Fruit fly (Drosophila melanogaster): Measurements from ENCODE around the gene tbrd-1.

tbrd-1 gene

dm6 chr3R:23893460-23893859, at the start of gene tbrd-1:
tbrd-1 (minus strand) TSS chr3R:23893560.
- TF ChIP-seq pad (GFP tag; optimal IDR thresholded peaks at IDR 0.05) = no peak
- no peak for TF ChIP-seq Clk (GFP tag; optimal IDR thresholded peaks at IDR 0.05)
- TF ChIP-seq CG5204 (GFP tag; optimal IDR thresholded peaks at IDR 0.05) = no peak
- TF ChIP-seq tj (GFP tag; optimal IDR thresholded peaks at IDR 0.05) = no peak
- no peak for TF ChIP-seq CG7045 (GFP tag; optimal IDR thresholded peaks at IDR 0.05)
- TF ChIP-seq bab1 (GFP tag; optimal IDR thresholded peaks at IDR 0.05) = no peak
- TF ChIP-seq CG33017 (tag; optimal IDR thresholded peaks at IDR 0.05) = no peak
- no peak for TF ChIP-seq Mnt (GFP tag; optimal IDR thresholded peaks at IDR 0.05)
- no peak for TF ChIP-seq toe (GFP tag; optimal IDR thresholded peaks at IDR 0.05)
- TF ChIP-seq kay (GFP tag; ENCODE audit: borderline replicate concordance) = no peak
- no peak for TF ChIP-seq Crg-1 (GFP tag; optimal IDR thresholded peaks at IDR 0.05)
- TF ChIP-seq cnc (optimal IDR thresholded peaks at IDR 0.05) = no peak

dm6 chr3R:23942965-23943413, 49.6 kb upstream of the tbrd-1 start, which contains the start of gene Gdh:
Gdh (minus strand) TSS chr3R:23943101.
- peak; percentile 24 for TF ChIP-seq CG33017 (tag; optimal IDR thresholded peaks at IDR 0.05)
- TF ChIP-seq tj (GFP tag; optimal IDR thresholded peaks at IDR 0.05) = peak; percentile 27
- TF ChIP-seq Mnt (GFP tag; optimal IDR thresholded peaks at IDR 0.05) = peak; percentile 74
- TF ChIP-seq cnc (optimal IDR thresholded peaks at IDR 0.05) = no peak
- TF ChIP-seq pad (GFP tag; optimal IDR thresholded peaks at IDR 0.05) = no peak
- TF ChIP-seq Hr96 (GFP tag; optimal IDR thresholded peaks at IDR 0.05) = peak; percentile 46
- TF ChIP-seq CG5204 (GFP tag; optimal IDR thresholded peaks at IDR 0.05) = no peak
- peak; percentile 49 for TF ChIP-seq CG11617 (GFP tag; optimal IDR thresholded peaks at IDR 0.05)
- peak; percentile 16 for TF ChIP-seq Crg-1 (GFP tag; optimal IDR thresholded peaks at IDR 0.05)
- TF ChIP-seq CG1620 (GFP tag; optimal IDR thresholded peaks at IDR 0.05) = peak; percentile 66
- TF ChIP-seq kay (GFP tag; ENCODE audit: borderline replicate concordance) = no peak
- no peak for TF ChIP-seq toe (GFP tag; optimal IDR thresholded peaks at IDR 0.05)
- peak; percentile 44 for TF ChIP-seq cic (GFP tag; optimal IDR thresholded peaks at IDR 0.05)
- TF ChIP-seq ovo (GFP tag; optimal IDR thresholded peaks at IDR 0.05) = no peak
- no peak for TF ChIP-seq CG14711 (tag; optimal IDR thresholded peaks at IDR 0.05)
- peak; percentile 53 for TF ChIP-seq bab1 (GFP tag; optimal IDR thresholded peaks at IDR 0.05)
- no peak for TF ChIP-seq CG7045 (GFP tag; optimal IDR thresholded peaks at IDR 0.05)
- TF ChIP-seq Clk (GFP tag; optimal IDR thresholded peaks at IDR 0.05) = no peak
- TF ChIP-seq CG12768 (GFP tag; optimal IDR thresholded peaks at IDR 0.05) = peak; percentile 6
- TF ChIP-seq CG7101 (tag; optimal IDR thresholded peaks at IDR 0.05) = peak; percentile 34

dm6 chr3R:23942550-23942949, 49.2 kb upstream of the tbrd-1 start:
- TF ChIP-seq Hr96 (GFP tag; optimal IDR thresholded peaks at IDR 0.05) (no peak), toe (GFP tag; optimal IDR thresholded peaks at IDR 0.05) (no peak), CG12768 (GFP tag; optimal IDR thresholded peaks at IDR 0.05) (no peak), pad (GFP tag; optimal IDR thresholded peaks at IDR 0.05) (no peak), CG7045 (GFP tag; optimal IDR thresholded peaks at IDR 0.05) (no peak), Clk (GFP tag; optimal IDR thresholded peaks at IDR 0.05) (no peak), Crg-1 (GFP tag; optimal IDR thresholded peaks at IDR 0.05) (no peak), tj (GFP tag; optimal IDR thresholded peaks at IDR 0.05) (no peak), CG11617 (GFP tag; optimal IDR thresholded peaks at IDR 0.05) (no peak), cnc (optimal IDR thresholded peaks at IDR 0.05) (no peak), CG7101 (tag; optimal IDR thresholded peaks at IDR 0.05) (no peak), bab1 (GFP tag; optimal IDR thresholded peaks at IDR 0.05) (no peak), CG33017 (tag; optimal IDR thresholded peaks at IDR 0.05) (no peak), CG1620 (GFP tag; optimal IDR thresholded peaks at IDR 0.05) (no peak), ovo (GFP tag; optimal IDR thresholded peaks at IDR 0.05) (no peak)

- TF ChIP-seq CG7101 (tag; optimal IDR thresholded peaks at IDR 0.05) (no peak), CG7045 (GFP tag; optimal IDR thresholded peaks at IDR 0.05) (no peak), CG33017 (tag; optimal IDR thresholded peaks at IDR 0.05) (no peak), cnc (optimal IDR thresholded peaks at IDR 0.05) (no peak), Crg-1 (GFP tag; optimal IDR thresholded peaks at IDR 0.05) (no peak), bab1 (GFP tag; optimal IDR thresholded peaks at IDR 0.05) (no peak), CG11617 (GFP tag; optimal IDR thresholded peaks at IDR 0.05) (no peak), CG5204 (GFP tag; optimal IDR thresholded peaks at IDR 0.05) (no peak), kay (GFP tag; ENCODE audit: borderline replicate concordance) (peak; percentile 84), ovo (GFP tag; optimal IDR thresholded peaks at IDR 0.05) (no peak), CG1620 (GFP tag; optimal IDR thresholded peaks at IDR 0.05) (no peak), CG14711 (tag; optimal IDR thresholded peaks at IDR 0.05) (no peak), CG12768 (GFP tag; optimal IDR thresholded peaks at IDR 0.05) (peak; percentile 6), cic (GFP tag; optimal IDR thresholded peaks at IDR 0.05) (no peak), tj (GFP tag; optimal IDR thresholded peaks at IDR 0.05) (no peak), Mnt (GFP tag; optimal IDR thresholded peaks at IDR 0.05) (peak; percentile 25), Clk (GFP tag; optimal IDR thresholded peaks at IDR 0.05) (no peak), pad (GFP tag; optimal IDR thresholded peaks at IDR 0.05) (no peak), Hr96 (GFP tag; optimal IDR thresholded peaks at IDR 0.05) (no peak), toe (GFP tag; optimal IDR thresholded peaks at IDR 0.05) (no peak)
These were observed 48.5 kb upstream of the tbrd-1 start for dm6 chr3R:23941643-23942424.

- TF ChIP-seq Clk (GFP tag; optimal IDR thresholded peaks at IDR 0.05) = no peak
- peak; percentile 84 for TF ChIP-seq tj (GFP tag; optimal IDR thresholded peaks at IDR 0.05)
- TF ChIP-seq cic (GFP tag; optimal IDR thresholded peaks at IDR 0.05) = no peak
- TF ChIP-seq CG33017 (tag; optimal IDR thresholded peaks at IDR 0.05) = no peak
These were observed 47.5 kb upstream of the tbrd-1 start for dm6 chr3R:23940840-23941364.

All from whole organism, adult.